Worm (Caenorhabditis elegans) whole organism, L4 larva: Measurements from ENCODE around the gene T25F10.4.

ENCODE experiments used
- F26F4.8 ChIP-seq: fragments of 200-800 bp; sonication (Bioruptor generic); conservative IDR thresholded peaks from 2 replicates; pipeline ENCODE4 v1.3.6; 2022; ENCODE audit warnings: missing genetic modification characterization, missing compliant biosample characterization
- F49E8.2 ChIP-seq: sonication (generic microtip); optimal IDR thresholded peaks from 2 replicates; lab custom pipeline; 2016; ENCODE audit warnings: missing compliant biosample characterization, mild to moderate bottlenecking, missing genetic modification characterization, borderline replicate concordance
- T20F7.1 ChIP-seq: fragments of 200-800 bp; sonication (Bioruptor generic); optimal IDR thresholded peaks from 2 replicates; lab custom pipeline; 2018; ENCODE audit warnings: mild to moderate bottlenecking, missing genetic modification characterization, missing compliant biosample characterization
- Y48G9A.11 ChIP-seq: fragments of 200-800 bp; sonication (Bioruptor generic); IDR thresholded peaks from 2 replicates; pipeline ENCODE4 v1.3.6; 2022; ENCODE audit warnings: missing genetic modification reagents, missing genetic modification characterization, missing compliant biosample characterization
- aha-1 ChIP-seq: fragments of 150-350 bp; peaks from one replicate; lab custom pipeline; 2014; ENCODE audit warnings: missing biosample characterization, missing genetic modification characterization
- aly-2 ChIP-seq: sonication (generic microtip); optimal IDR thresholded peaks from 2 replicates; lab custom pipeline; 2018; ENCODE audit warnings: missing biosample characterization, missing genetic modification characterization
- attf-4 ChIP-seq: sonication (generic microtip); optimal IDR thresholded peaks from 3 replicates; lab custom pipeline; 2017; ENCODE audit warnings: missing biosample characterization, missing genetic modification characterization
- ceh-20 ChIP-seq: fragments of 200-800 bp; sonication (Bioruptor generic); IDR thresholded peaks from 2 replicates; pipeline ENCODE4 v1.3.6; 2022; ENCODE audit warnings: missing genetic modification reagents, missing genetic modification characterization, missing compliant biosample characterization
- dmd-8 ChIP-seq: fragments of 200-800 bp; sonication (Bioruptor generic); IDR thresholded peaks from 2 replicates; pipeline ENCODE4 v1.3.6; 2022; ENCODE audit warnings: missing genetic modification characterization, missing compliant biosample characterization
- dpl-1 ChIP-seq: fragments of 150-350 bp; optimal IDR thresholded peaks from 2 replicates; lab custom pipeline; 2014; ENCODE audit warnings: missing biosample characterization, missing genetic modification reagents, missing genetic modification characterization
- duxl-1 ChIP-seq: sonication (generic microtip); optimal IDR thresholded peaks from 2 replicates; lab custom pipeline; 2016; ENCODE audit warnings: mild to moderate bottlenecking, missing genetic modification characterization, moderate library complexity, missing compliant biosample characterization; ENCODE audit not compliant: poor library complexity
- egl-27 ChIP-seq: sonication (generic microtip); optimal IDR thresholded peaks from 3 replicates; lab custom pipeline; 2017; ENCODE audit warnings: missing biosample characterization, missing genetic modification reagents, missing genetic modification characterization
- fkh-10 ChIP-seq: fragments of 150-350 bp; optimal IDR thresholded peaks from 2 replicates; lab custom pipeline; 2014; ENCODE audit warnings: missing biosample characterization, missing genetic modification reagents, missing genetic modification characterization
- hif-1 ChIP-seq, 2 experiments: sonication (generic microtip); optimal IDR thresholded peaks; 2 replicates each; lab custom pipeline; 2016 to 2017; ENCODE audit warnings: missing compliant biosample characterization in 2 of 2, missing genetic modification characterization in 2 of 2, missing genetic modification reagents in 2 of 2, missing genotype in 2 of 2, mild to moderate bottlenecking in 1 of 2
- hlh-11 ChIP-seq: fragments of 200-800 bp; sonication (Bioruptor generic); optimal IDR thresholded peaks from 2 replicates; lab custom pipeline; 2018; ENCODE audit warnings: mild to moderate bottlenecking, missing genetic modification characterization, missing compliant biosample characterization
- lin-38 ChIP-seq: fragments of 200-800 bp; sonication (Bioruptor generic); IDR thresholded peaks from 2 replicates; pipeline ENCODE4 v1.3.6; 2022; ENCODE audit warnings: missing genetic modification reagents, missing genetic modification characterization, missing compliant biosample characterization
- madf-5 ChIP-seq, 2 experiments: fragments of 200-800 bp; sonication (Bioruptor generic); IDR thresholded peaks; 2 replicates each; pipeline ENCODE4 v1.3.6; 2022; ENCODE audit warnings: missing compliant biosample characterization in 2 of 2, missing genetic modification characterization in 2 of 2
- mdt-29 ChIP-seq: fragments of 200-800 bp; sonication (Bioruptor generic); IDR thresholded peaks from 2 replicates; pipeline ENCODE4 v1.3.6; 2022; ENCODE audit warnings: missing genetic modification reagents, missing genetic modification characterization, missing compliant biosample characterization
- mxl-3 ChIP-seq: fragments of 200-800 bp; sonication (Bioruptor generic); optimal IDR thresholded peaks from 2 replicates; lab custom pipeline; 2018; ENCODE audit warnings: mild to moderate bottlenecking, missing genetic modification characterization, missing compliant biosample characterization
- nhr-10 ChIP-seq: fragments of 150-350 bp; optimal IDR thresholded peaks from 2 replicates; lab custom pipeline; 2014; ENCODE audit warnings: missing biosample characterization, missing genetic modification characterization
- nhr-11 ChIP-seq: fragments of 150-350 bp; optimal IDR thresholded peaks from 2 replicates; lab custom pipeline; 2014; ENCODE audit warnings: missing biosample characterization, missing genetic modification characterization
- nhr-25 ChIP-seq: sonication (generic microtip); optimal IDR thresholded peaks from 2 replicates; lab custom pipeline; 2017; ENCODE audit warnings: missing genetic modification characterization, mild to moderate bottlenecking, missing compliant biosample characterization, antibody characterized with exemption, moderate library complexity, borderline replicate concordance; ENCODE audit not compliant: insufficient read depth
- nhr-28 ChIP-seq: fragments of 150-350 bp; optimal IDR thresholded peaks from 2 replicates; lab custom pipeline; 2014; ENCODE audit warnings: missing biosample characterization, missing genetic modification characterization
- nhr-41 ChIP-seq: fragments of 200-800 bp; sonication (Bioruptor generic); IDR thresholded peaks from 2 replicates; pipeline ENCODE4 v1.3.6; 2022; ENCODE audit warnings: missing genetic modification reagents, missing genetic modification characterization, missing compliant biosample characterization
- nhr-76 ChIP-seq: fragments of 150-350 bp; optimal IDR thresholded peaks from 2 replicates; lab custom pipeline; 2014; ENCODE audit warnings: missing biosample characterization, missing genetic modification characterization
- pha-4 ChIP-seq, 2 experiments: fragments of 150-350 bp in 1 of 2; fragments of 200-800 bp in 1 of 2; sonication (Bioruptor generic) in 1 of 2; IDR thresholded peaks in 1 of 2; optimal IDR thresholded peaks in 1 of 2; 2 replicates each; pipeline versions ENCODE4 v1.3.6 to Lab custom; 2014 to 2022; ENCODE audit warnings: missing genetic modification characterization in 2 of 2, missing genetic modification reagents in 2 of 2, missing biosample characterization in 1 of 2, missing compliant biosample characterization in 1 of 2
- pqm-1 ChIP-seq: sonication (generic microtip); optimal IDR thresholded peaks from 2 replicates; lab custom pipeline; 2017; ENCODE audit warnings: missing biosample characterization, missing genetic modification characterization
- snpc-4 ChIP-seq: fragments of 150-350 bp; optimal IDR thresholded peaks from 2 replicates; lab custom pipeline; 2014; ENCODE audit warnings: missing biosample characterization, missing genetic modification characterization
- spr-1 ChIP-seq: sonication (generic microtip); optimal IDR thresholded peaks from 2 replicates; lab custom pipeline; 2016; ENCODE audit warnings: mild to moderate bottlenecking, missing genetic modification characterization, missing compliant biosample characterization
- tag-97 ChIP-seq: fragments of 200-800 bp; sonication (Bioruptor generic); IDR thresholded peaks from 2 replicates; pipeline ENCODE4 v1.3.6; 2022; ENCODE audit warnings: missing genetic modification characterization, missing compliant biosample characterization
- unc-130 ChIP-seq: sonication (generic microtip); optimal IDR thresholded peaks from 2 replicates; lab custom pipeline; 2016; ENCODE audit warnings: missing genetic modification reagents, missing genetic modification characterization, missing compliant biosample characterization
- unc-62 ChIP-seq, 3 experiments: fragments of 150-350 bp in 1 of 3; sonication (generic microtip); optimal IDR thresholded peaks in 2 of 3; peaks in 1 of 3; 1 replicate in 1 of 3; 2 replicates in 2 of 3; lab custom pipeline; 2014 to 2017; ENCODE audit warnings: missing biosample characterization in 3 of 3, missing genetic modification characterization in 3 of 3, missing genetic modification reagents in 3 of 3, missing genotype in 1 of 3

Gene T25F10.4

ce11 chrV:6784853-6785492 lies 22.7 kb upstream of the T25F10.4 start, which contains the start of the genes spn-4 and spe-39 (continued):
- TF ChIP-seq egl-27 (tag; lab: Kevin White, UChicago) (no peak), spr-1 (tag; lab: Kevin White, UChicago) (peak; percentile 36), F26F4.8 (GFP tag; lab: Robert Waterston, UW) (no peak), mdt-29 (no peak), T20F7.1 (peak; percentile 13), nhr-10 (tag; lab: Kevin White, UChicago) (no peak), nhr-25 (no peak), mxl-3 (GFP tag; lab: Kevin White, UChicago) (no peak), tag-97 (no peak), dpl-1 (peak; percentile 94), snpc-4 (tag; lab: Kevin White, UChicago) (no peak), F49E8.2 (tag; lab: Kevin White, UChicago) (peak; percentile 13), nhr-11 (tag; lab: Kevin White, UChicago) (no peak), Y48G9A.11 (no peak), pqm-1 (tag; lab: Kevin White, UChicago) (no peak), ceh-20 (GFP tag; lab: Robert Waterston, UW) (peak; percentile 47; the same call in 1 of the 2 replicates), fkh-10 (GFP tag; lab: Kevin White, UChicago) (peak; percentile 22), nhr-41 (GFP tag; lab: Robert Waterston, UW) (no peak)

DNA sequence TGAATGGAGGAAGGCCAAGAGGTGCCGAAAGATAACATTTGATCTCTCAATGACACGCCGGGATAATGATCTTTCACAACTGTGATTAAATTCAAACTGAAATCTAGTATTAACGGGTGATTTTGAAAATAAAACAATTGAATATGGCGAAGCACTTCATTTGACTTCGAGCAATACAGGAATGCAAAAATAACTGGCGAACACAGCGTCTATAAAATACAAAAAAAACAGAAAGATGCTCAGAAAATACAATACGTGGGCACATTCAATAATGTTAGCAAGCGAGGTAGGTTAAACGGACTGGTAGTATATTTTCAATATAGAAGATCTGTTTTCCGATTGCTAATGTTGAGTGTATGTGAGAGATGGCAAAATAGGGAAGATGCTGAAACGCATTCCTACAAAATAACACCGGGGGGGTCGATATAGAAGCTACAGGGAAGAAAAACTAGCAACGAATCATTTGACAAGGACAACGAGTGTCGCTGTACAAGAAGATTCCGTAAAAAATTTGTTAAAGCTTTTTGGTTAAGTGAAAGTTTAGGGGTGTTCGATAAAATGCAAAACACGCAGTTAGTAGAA lies 20.9 kb upstream of the T25F10.4 start:
- TF ChIP-seq unc-62 (GFP tag; optimal IDR thresholded peaks at IDR 0.05 in 1 of 2; lab: Kevin White, UChicago): peak in 1 of 2 experiments; percentile 63
- no peak for TF ChIP-seq unc-62 (tag; optimal IDR thresholded peaks at IDR 0.05; lab: Kevin White, UChicago)
- TF ChIP-seq unc-130 (GFP tag; lab: Kevin White, UChicago): peak; percentile 61
- 0 out of 2 replicates have a peak, but pooled peaks have one; percentile 19 for TF ChIP-seq lin-38 (GFP tag; lab: Robert Waterston, UW)
- no peak for TF ChIP-seq hif-1 (tag; optimal IDR thresholded peaks at IDR 0.05; lab: Kevin White, UChicago)
- TF ChIP-seq pha-4 (GFP tag; IDR thresholded peaks at IDR 0.05; lab: Robert Waterston, UW): 0 out of 2 replicates have a peak, but pooled peaks have one; percentile 16
- no peak for TF ChIP-seq pha-4 (tag; optimal IDR thresholded peaks at IDR 0.05; lab: Kevin White, UChicago)
- peak in 1 of 2 experiments; percentile 35; a peak in 1 of 4 replicates for TF ChIP-seq madf-5 (GFP tag; IDR thresholded peaks at IDR 0.05; lab: Robert Waterston, UW)
- 0 out of 2 replicates have a peak, but pooled peaks have one; percentile 40 for TF ChIP-seq dmd-8 (GFP tag; lab: Robert Waterston, UW)
- no peak for TF ChIP-seq nhr-41 (GFP tag; lab: Robert Waterston, UW)
- TF ChIP-seq nhr-76: no peak
- TF ChIP-seq F49E8.2 (tag; lab: Kevin White, UChicago): peak; percentile 21

DNA sequence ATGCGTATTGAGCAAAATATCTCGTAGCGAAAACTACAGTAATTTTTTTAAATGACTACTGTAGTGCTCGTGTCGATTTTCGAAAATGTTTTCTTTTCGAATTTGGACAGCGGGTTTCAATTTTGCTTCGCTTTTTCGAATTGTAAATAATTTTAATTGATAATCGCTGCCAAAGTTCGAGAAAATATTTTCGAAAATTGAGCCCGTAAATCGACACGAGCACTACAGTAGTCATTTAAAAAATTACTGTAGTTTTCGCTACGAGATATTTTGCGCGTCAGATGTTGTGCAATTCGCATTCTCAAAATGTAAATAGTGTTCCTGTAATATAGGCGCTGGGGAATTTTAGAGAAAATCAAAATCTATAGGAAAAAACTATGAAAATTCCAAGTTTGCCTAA lies 20.0 kb upstream of the T25F10.4 start:
- TF ChIP-seq duxl-1 (no peak), nhr-28 (tag; lab: Kevin White, UChicago) (no peak)

ce11 chrV:6780676-6781075 lies 18.4 kb upstream of the T25F10.4 start:
- no peak for TF ChIP-seq hlh-11 (tag; lab: Kevin White, UChicago)
- no peak for TF ChIP-seq aly-2 (tag; lab: Kevin White, UChicago)
- no peak for TF ChIP-seq attf-4 (tag; lab: Kevin White, UChicago)
- TF ChIP-seq aha-1 (tag; lab: Kevin White, UChicago): peak; percentile 34
